Fruit fly (Drosophila melanogaster) whole organism, embryonic: ENCODE measurements around the gene CG11178.

Source experiments
- CG12104 ChIP-seq: fragments of 200-800 bp; sonication (Bioruptor generic); optimal IDR thresholded peaks from 3 replicates; lab custom pipeline; 2016; ENCODE audit warnings: missing biosample characterization, missing genetic modification characterization
- CG14014 ChIP-seq: fragments of 200-800 bp; sonication (Bioruptor generic); IDR thresholded peaks from 2 replicates; pipeline ENCODE4 v1.3.6; 2022; ENCODE audit warnings: missing biosample characterization, missing genetic modification characterization
- CG15073 ChIP-seq: fragments of 200-800 bp; sonication (Bioruptor generic); optimal IDR thresholded peaks from 2 replicates; lab custom pipeline; 2016; ENCODE audit warnings: missing biosample characterization, missing genetic modification characterization
- CG15514 ChIP-seq: fragments of 200-800 bp; sonication (Bioruptor generic); optimal IDR thresholded peaks from 3 replicates; lab custom pipeline; 2017; ENCODE audit warnings: missing biosample characterization, missing genetic modification characterization, mild to moderate bottlenecking, moderate library complexity, missing genetic modification reagents
- CG15696 ChIP-seq: fragments of 200-800 bp; sonication (Bioruptor generic); optimal IDR thresholded peaks from 2 replicates; lab custom pipeline; 2019; ENCODE audit warnings: missing biosample characterization, mild to moderate bottlenecking, missing genetic modification characterization, moderate library complexity
- CG17186 ChIP-seq: fragments of 200-800 bp; sonication (Bioruptor generic); optimal IDR thresholded peaks from 3 replicates; lab custom pipeline; 2017; ENCODE audit warnings: missing biosample characterization, missing genetic modification reagents, missing genetic modification characterization
- CG17328 ChIP-seq: fragments of 200-800 bp; sonication (Bioruptor generic); IDR thresholded peaks from 2 replicates; pipeline ENCODE4 v1.3.6; 2022; ENCODE audit warnings: missing biosample characterization, missing genetic modification characterization
- CG17359 ChIP-seq: fragments of 200-800 bp; sonication (Bioruptor generic); optimal IDR thresholded peaks from 3 replicates; lab custom pipeline; 2018; ENCODE audit warnings: missing biosample characterization, mild to moderate bottlenecking, missing genetic modification characterization, moderate library complexity
- CG2199 ChIP-seq: fragments of 200-800 bp; sonication (Bioruptor generic); IDR thresholded peaks from 3 replicates; pipeline ENCODE4 v1.3.6; 2022; ENCODE audit warnings: missing biosample characterization, missing genetic modification characterization
- CG2712 ChIP-seq: fragments of 200-800 bp; optimal IDR thresholded peaks from 3 replicates; lab custom pipeline; 2019; ENCODE audit warnings: missing biosample characterization, mild to moderate bottlenecking, missing genetic modification characterization, moderate library complexity
- CG32772 ChIP-seq: fragments of 200-800 bp; sonication (Bioruptor generic); IDR thresholded peaks from 2 replicates; pipeline ENCODE4 v1.3.6; 2022; ENCODE audit warnings: missing biosample characterization, missing genetic modification characterization
- CG3847 ChIP-seq: fragments of 200-800 bp; sonication (Bioruptor generic); IDR thresholded peaks from 2 replicates; pipeline ENCODE4 v1.3.6; 2022; ENCODE audit warnings: missing biosample characterization, missing genetic modification characterization
- CG42726 ChIP-seq: fragments of 200-800 bp; sonication (Bioruptor generic); IDR thresholded peaks from 2 replicates; pipeline ENCODE4 v1.3.6; 2022; ENCODE audit warnings: missing biosample characterization, missing genetic modification characterization; ENCODE audit not compliant: partially characterized antibody
- CG4730 ChIP-seq: fragments of 200-800 bp; sonication (Bioruptor generic); IDR thresholded peaks from 2 replicates; pipeline ENCODE4 v1.3.6; 2022; ENCODE audit warnings: missing biosample characterization, missing genetic modification characterization
- CG4854 ChIP-seq: fragments of 200-800 bp; sonication (Bioruptor generic); optimal IDR thresholded peaks from 2 replicates; lab custom pipeline; 2016; ENCODE audit warnings: missing biosample characterization, missing genetic modification characterization, inconsistent platforms
- CG7372 ChIP-seq: fragments of 200-800 bp; sonication (Bioruptor generic); IDR thresholded peaks from 2 replicates; pipeline ENCODE4 v1.3.6; 2022; ENCODE audit warnings: missing biosample characterization, missing genetic modification characterization
- CG7928 ChIP-seq: fragments of 200-800 bp; sonication (Bioruptor generic); optimal IDR thresholded peaks from 2 replicates; lab custom pipeline; 2017; ENCODE audit warnings: missing biosample characterization, mild to moderate bottlenecking, missing genetic modification characterization
- CG8281 ChIP-seq: fragments of 200-800 bp; sonication (Bioruptor generic); optimal IDR thresholded peaks from 2 replicates; lab custom pipeline; 2018; ENCODE audit warnings: missing biosample characterization, mild to moderate bottlenecking, missing genetic modification characterization, moderate library complexity
- CG8290 ChIP-seq, 3 experiments: fragments of 200-800 bp; sonication (Bioruptor generic); optimal IDR thresholded peaks; 2 replicates each; lab custom pipeline; 2016 to 2019; ENCODE audit warnings: missing biosample characterization in 3 of 3, missing genetic modification characterization in 3 of 3, mild to moderate bottlenecking in 2 of 3, moderate library complexity in 1 of 3
- D19B ChIP-seq: fragments of 200-800 bp; sonication (Bioruptor generic); optimal IDR thresholded peaks from 2 replicates; lab custom pipeline; 2017; ENCODE audit warnings: missing biosample characterization, mild to moderate bottlenecking, missing genetic modification characterization
- Dbx ChIP-seq: fragments of 200-800 bp; sonication (Bioruptor generic); IDR thresholded peaks from 3 replicates; pipeline ENCODE4 v1.3.6; 2022; ENCODE audit warnings: missing biosample characterization, missing genetic modification characterization
- Deaf1 ChIP-seq: fragments of 200-800 bp; optimal IDR thresholded peaks from 3 replicates; lab custom pipeline; 2019; ENCODE audit warnings: missing biosample characterization, mild to moderate bottlenecking, missing genetic modification characterization, moderate library complexity
- Doc2 ChIP-seq: fragments of 200-800 bp; sonication (Bioruptor generic); IDR thresholded peaks from 2 replicates; pipeline ENCODE4 v1.3.6; 2022; ENCODE audit warnings: missing biosample characterization, missing genetic modification characterization
- E2f2 ChIP-seq: fragments of 200-800 bp; sonication (Bioruptor generic); IDR thresholded peaks from 2 replicates; pipeline ENCODE4 v1.3.6; 2022; ENCODE audit warnings: missing biosample characterization, missing genetic modification characterization
- H15 ChIP-seq: fragments of 200-800 bp; sonication (Bioruptor generic); IDR thresholded peaks from 3 replicates; pipeline ENCODE4 v1.3.6; 2022; ENCODE audit warnings: missing biosample characterization, missing genetic modification characterization
- Hr39 ChIP-seq: fragments of >200 bp; optimal IDR thresholded peaks from 2 replicates; lab custom pipeline; 2017
- Lim3 ChIP-seq: fragments of 200-800 bp; sonication (Bioruptor generic); IDR thresholded peaks from 2 replicates; pipeline ENCODE4 v1.3.6; 2022; ENCODE audit warnings: missing biosample characterization, missing genetic modification characterization
- MBD-R2 ChIP-seq: fragments of 200-800 bp; sonication (Bioruptor generic); IDR thresholded peaks from 2 replicates; pipeline ENCODE4 v1.3.6; 2022; ENCODE audit warnings: missing biosample characterization, missing genetic modification characterization
- Opbp ChIP-seq: fragments of 200-800 bp; sonication (Bioruptor generic); IDR thresholded peaks from 3 replicates; pipeline ENCODE4 v1.3.6; 2022; ENCODE audit warnings: missing biosample characterization, missing genetic modification characterization; ENCODE audit not compliant: partially characterized antibody
- Vsx1 ChIP-seq: fragments of 200-800 bp; sonication (Bioruptor generic); optimal IDR thresholded peaks from 2 replicates; lab custom pipeline; 2017; ENCODE audit warnings: missing biosample characterization, mild to moderate bottlenecking, missing genetic modification characterization, missing genetic modification reagents
- az2 ChIP-seq: fragments of 200-800 bp; sonication (Bioruptor generic); optimal IDR thresholded peaks from 3 replicates; lab custom pipeline; 2016; ENCODE audit warnings: missing biosample characterization, missing genetic modification characterization
- chn ChIP-seq: fragments of 200-800 bp; sonication (Bioruptor generic); optimal IDR thresholded peaks from 2 replicates; lab custom pipeline; 2016; ENCODE audit warnings: missing biosample characterization, missing genetic modification characterization
- corto ChIP-seq: fragments of 200-800 bp; sonication (Bioruptor generic); optimal IDR thresholded peaks from 2 replicates; lab custom pipeline; 2016; ENCODE audit warnings: missing biosample characterization, mild to moderate bottlenecking, missing genetic modification characterization, moderate library complexity
- crp ChIP-seq, 2 experiments: fragments of 200-800 bp; sonication (Bioruptor generic); optimal IDR thresholded peaks; 2 replicates in 1 of 2; 3 replicates in 1 of 2; lab custom pipeline; 2017; ENCODE audit warnings: missing biosample characterization in 2 of 2, missing genetic modification characterization in 2 of 2, mild to moderate bottlenecking in 1 of 2, moderate library complexity in 1 of 2
- exex ChIP-seq: fragments of 200-800 bp; sonication (Bioruptor generic); optimal IDR thresholded peaks from 4 replicates; lab custom pipeline; 2018; ENCODE audit warnings: missing biosample characterization, mild to moderate bottlenecking, missing genetic modification characterization, moderate library complexity
- gce ChIP-seq: fragments of 200-800 bp; sonication (Bioruptor generic); IDR thresholded peaks from 3 replicates; pipeline ENCODE4 v1.3.6; 2022; ENCODE audit warnings: missing biosample characterization, missing genetic modification characterization
- grn ChIP-seq: fragments of 200-800 bp; sonication (Bioruptor generic); optimal IDR thresholded peaks from 3 replicates; lab custom pipeline; 2017; ENCODE audit warnings: missing biosample characterization, missing genetic modification characterization
- hbn ChIP-seq: fragments of 200-800 bp; sonication (Bioruptor generic); IDR thresholded peaks from 2 replicates; pipeline ENCODE4 v1.3.6; 2022; ENCODE audit warnings: missing biosample characterization, missing genetic modification characterization; ENCODE audit not compliant: partially characterized antibody
- otp ChIP-seq: fragments of 200-800 bp; sonication (Bioruptor generic); IDR thresholded peaks from 3 replicates; pipeline ENCODE4, ENCODE4 v1.3.6; 2022; ENCODE audit warnings: missing biosample characterization, missing genetic modification characterization
- pho ChIP-seq: fragments of 200-800 bp; sonication (Bioruptor generic); optimal IDR thresholded peaks from 2 replicates; lab custom pipeline; 2016; ENCODE audit warnings: missing biosample characterization, missing genetic modification characterization
- pzg ChIP-seq: fragments of 200-800 bp; sonication (Bioruptor generic); optimal IDR thresholded peaks from 3 replicates; lab custom pipeline; 2018; ENCODE audit warnings: missing biosample characterization, mild to moderate bottlenecking, missing genetic modification characterization, moderate library complexity
- sc ChIP-seq, 3 experiments: fragments of >200 bp in 2 of 3; fragments of 200-800 bp in 1 of 3; sonication (Bioruptor generic) in 1 of 3; optimal IDR thresholded peaks; 2 replicates in 2 of 3; 3 replicates in 1 of 3; lab custom pipeline; 2017; ENCODE audit warnings: mild to moderate bottlenecking in 1 of 3, missing biosample characterization in 1 of 3, missing genetic modification characterization in 1 of 3, missing genetic modification reagents in 1 of 3
- slbo ChIP-seq: fragments of 200-800 bp; sonication (Bioruptor generic); IDR thresholded peaks from 2 replicates; pipeline ENCODE4 v1.3.6; 2022; ENCODE audit warnings: missing biosample characterization, missing genetic modification characterization
- stwl ChIP-seq: fragments of 200-800 bp; sonication (Bioruptor generic); optimal IDR thresholded peaks from 3 replicates; lab custom pipeline; 2018; ENCODE audit warnings: missing biosample characterization, mild to moderate bottlenecking, missing genetic modification characterization, moderate library complexity
- tap ChIP-seq: fragments of 200-800 bp; optimal IDR thresholded peaks from 3 replicates; lab custom pipeline; 2019; ENCODE audit warnings: missing biosample characterization, mild to moderate bottlenecking, missing genetic modification characterization, moderate library complexity
- vnd ChIP-seq: fragments of 200-800 bp; sonication (Bioruptor generic); IDR thresholded peaks from 3 replicates; pipeline ENCODE4 v1.3.6; 2022; ENCODE audit warnings: missing biosample characterization, missing genetic modification characterization; ENCODE audit not compliant: partially characterized antibody
- vvl ChIP-seq: fragments of 200-800 bp; sonication (Bioruptor generic); IDR thresholded peaks from 2 replicates; pipeline ENCODE4 v1.3.6; 2022; ENCODE audit warnings: missing biosample characterization, missing genetic modification characterization
- wek ChIP-seq: fragments of 200-800 bp; sonication (Bioruptor generic); optimal IDR thresholded peaks from 3 replicates; lab custom pipeline; 2018; ENCODE audit warnings: missing biosample characterization, mild to moderate bottlenecking, missing genetic modification characterization, moderate library complexity

The CG11178 gene

DNA sequence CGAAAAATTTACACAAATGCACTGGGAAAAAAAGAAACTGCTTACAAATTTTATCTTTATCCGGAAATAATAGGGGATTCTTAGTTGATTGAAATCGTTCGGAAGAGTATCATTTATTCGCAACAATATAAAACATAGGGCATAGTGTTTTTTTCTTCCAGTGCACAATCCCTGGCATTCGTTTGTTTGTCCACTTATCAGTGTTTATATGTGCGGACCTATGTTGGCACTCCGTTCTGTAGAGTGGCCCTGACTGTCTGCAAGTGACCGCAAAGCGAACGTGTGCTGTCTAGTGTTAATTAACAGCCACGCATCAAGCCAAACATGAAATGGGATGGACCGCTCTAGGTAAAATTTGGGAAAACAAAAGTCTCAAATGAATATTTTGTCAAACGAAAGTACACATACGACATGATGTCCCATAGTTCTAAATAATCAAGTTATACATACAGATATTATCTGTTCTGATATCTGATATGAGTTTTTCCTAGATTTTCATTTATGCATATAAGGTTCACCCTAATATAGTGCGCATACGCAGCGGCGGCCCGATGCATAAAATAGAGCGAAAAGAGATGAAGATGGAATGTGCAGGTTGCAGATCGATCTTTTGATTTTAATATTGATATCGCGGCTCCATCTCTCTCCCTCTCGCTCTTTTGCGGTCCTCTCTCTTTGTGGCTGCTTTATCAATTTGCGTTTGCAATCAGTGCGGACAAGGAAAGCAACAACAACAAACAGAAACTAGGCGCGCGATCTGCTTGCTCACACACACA, 35.8 kb downstream of the CG11178 start (continued):
- peak; percentile 89 for TF ChIP-seq CG12104 (GFP tag; lab: Kevin White, UChicago)
- TF ChIP-seq grn (GFP tag; lab: Kevin White, UChicago) = peak; percentile 94
- peak; percentile 81 for TF ChIP-seq CG8281 (tag; lab: Kevin White, UChicago)
- TF ChIP-seq CG4854 (GFP tag; lab: Kevin White, UChicago) = peak; percentile 90
- peak; percentile 77; the same call in 1 of the 2 replicates for TF ChIP-seq Lim3 (GFP tag; lab: Robert Waterston, UW)
- peak; percentile 78 for TF ChIP-seq wek (GFP tag; lab: Kevin White, UChicago)
- TF ChIP-seq CG4730 (GFP tag; lab: Robert Waterston, UW) = peak; percentile 90
- TF ChIP-seq D19B (GFP tag; lab: Kevin White, UChicago) = peak; percentile 87
- TF ChIP-seq Dbx (GFP tag; lab: Robert Waterston, UW) = peak; percentile 95
- no peak for TF ChIP-seq Deaf1 (tag; lab: Kevin White, UChicago)
- TF ChIP-seq gce = peak; percentile 81
- peak; percentile 83 for TF ChIP-seq MBD-R2
- TF ChIP-seq otp = peak; percentile 85; the same call in 2 of the 3 replicates
- peak; percentile 88 for TF ChIP-seq tap (tag; lab: Kevin White, UChicago)
- TF ChIP-seq Doc2 = peak; percentile 69; the same call in 1 of the 2 replicates
- peak; percentile 88 for TF ChIP-seq CG7372 (GFP tag; lab: Robert Waterston, UW)
- TF ChIP-seq crp (GFP tag; optimal IDR thresholded peaks at IDR 0.05; lab: Kevin White, UChicago) = peak in 1 of 2 experiments; percentile 53
- no peak for TF ChIP-seq hbn (GFP tag; lab: Robert Waterston, UW)
- TF ChIP-seq CG42726 (GFP tag; lab: Robert Waterston, UW) = no peak
- TF ChIP-seq H15 (GFP tag; lab: Robert Waterston, UW) = peak; percentile 87
- TF ChIP-seq vvl (GFP tag; lab: Robert Waterston, UW) = peak; percentile 97
- TF ChIP-seq slbo (GFP tag; lab: Robert Waterston, UW) = peak; percentile 97
- TF ChIP-seq exex (tag; lab: Kevin White, UChicago) = peak; percentile 53
- TF ChIP-seq CG32772 = peak; percentile 89
- no peak for TF ChIP-seq sc (optimal IDR thresholded peaks at IDR 0.05; lab: Kevin White, UChicago)
- TF ChIP-seq sc (GFP tag; optimal IDR thresholded peaks at IDR 0.05; lab: Kevin White, UChicago) = peak; percentile 76
- peak; percentile 83 for TF ChIP-seq E2f2 (GFP tag; lab: Robert Waterston, UW)
- TF ChIP-seq corto (GFP tag; lab: Kevin White, UChicago) = no peak
- TF ChIP-seq Vsx1 (GFP tag; lab: Kevin White, UChicago) = peak; percentile 82
- peak; percentile 68 for TF ChIP-seq CG15073 (GFP tag; lab: Kevin White, UChicago)
- TF ChIP-seq CG15696 (tag; lab: Kevin White, UChicago) = peak; percentile 71
- TF ChIP-seq CG15514 (GFP tag; lab: Kevin White, UChicago) = peak; percentile 86
- no peak for TF ChIP-seq vnd (GFP tag; lab: Robert Waterston, UW)
- peak; percentile 62 for TF ChIP-seq CG17186 (GFP tag; lab: Kevin White, UChicago)
- TF ChIP-seq CG14014 (GFP tag; lab: Robert Waterston, UW) = peak; percentile 95
- peak; percentile 91 for TF ChIP-seq CG17328 (GFP tag; lab: Robert Waterston, UW)
- TF ChIP-seq CG7928 (GFP tag; lab: Kevin White, UChicago) = peak; percentile 51
- peak; percentile 94 for TF ChIP-seq az2
- TF ChIP-seq Hr39 (lab: Kevin White, UChicago) = no peak
- TF ChIP-seq CG8290 (GFP tag; optimal IDR thresholded peaks at IDR 0.05; lab: Kevin White, UChicago) = peak; percentile 64
- peak in 1 of 2 experiments; percentile 94 for TF ChIP-seq CG8290 (tag; optimal IDR thresholded peaks at IDR 0.05; lab: Kevin White, UChicago)
- TF ChIP-seq CG2199 (GFP tag; lab: Robert Waterston, UW) = peak; percentile 20; the same call in 1 of the 3 replicates
- TF ChIP-seq stwl = no peak
- peak; percentile 94 for TF ChIP-seq CG3847 (GFP tag; lab: Robert Waterston, UW)
- TF ChIP-seq CG17359 = peak; percentile 93
- TF ChIP-seq CG2712 (tag; lab: Kevin White, UChicago) = peak; percentile 90
- TF ChIP-seq chn (GFP tag; lab: Kevin White, UChicago) = peak; percentile 95
- TF ChIP-seq Opbp (GFP tag; lab: Robert Waterston, UW) = no peak
- peak; percentile 96 for TF ChIP-seq pho
- peak; percentile 16 for TF ChIP-seq pzg (GFP tag; lab: Kevin White, UChicago)
